Worm (Caenorhabditis elegans) whole organism, L1 larva: ENCODE measurements around the gene Y38E10A.28.
"Not testable (repeated sequence)": the region's sequence is repeated elsewhere in the genome, so short reads cannot be mapped to it uniquely, and the experiment has no call there.

Source experiments
- C16A3.4 ChIP-seq: fragments of 150-350 bp; optimal IDR thresholded peaks from 2 replicates; lab custom pipeline; 2014; ENCODE audit warnings: missing biosample characterization, missing genetic modification characterization
- C34B4.2 ChIP-seq: sonication (generic microtip); optimal IDR thresholded peaks from 2 replicates; lab custom pipeline; 2017; ENCODE audit warnings: mild to moderate bottlenecking, missing genetic modification characterization, missing compliant biosample characterization
- F16B12.6 ChIP-seq: fragments of 150-350 bp; optimal IDR thresholded peaks from 2 replicates; lab custom pipeline; 2014; ENCODE audit warnings: missing biosample characterization, missing genetic modification characterization
- aha-1 ChIP-seq: fragments of 150-350 bp; optimal IDR thresholded peaks from 2 replicates; lab custom pipeline; 2014; ENCODE audit warnings: missing biosample characterization, missing genetic modification characterization
- alr-1 ChIP-seq: fragments of 200-800 bp; sonication (Bioruptor generic); optimal IDR thresholded peaks from 2 replicates; lab custom pipeline; 2018; ENCODE audit warnings: borderline replicate concordance, mild to moderate bottlenecking, missing genetic modification characterization, missing compliant biosample characterization
- ama-1 ChIP-seq: fragments of 150-350 bp; optimal IDR thresholded peaks from 2 replicates; lab custom pipeline; 2014
- ceh-63 ChIP-seq: fragments of 200-800 bp; sonication (Bioruptor generic); optimal IDR thresholded peaks from 2 replicates; lab custom pipeline; 2018; ENCODE audit warnings: mild to moderate bottlenecking, missing genetic modification characterization, missing compliant biosample characterization
- ceh-88 ChIP-seq: fragments of 200-800 bp; sonication (Bioruptor generic); IDR thresholded peaks from 2 replicates; pipeline ENCODE4 v1.3.6; 2022; ENCODE audit warnings: missing genetic modification characterization, missing compliant biosample characterization
- ceh-90 ChIP-seq: sonication (generic microtip); optimal IDR thresholded peaks from 2 replicates; lab custom pipeline; 2016; ENCODE audit warnings: missing genetic modification characterization, missing compliant biosample characterization
- ces-1 ChIP-seq: fragments of 150-350 bp; optimal IDR thresholded peaks from 2 replicates; lab custom pipeline; 2014; ENCODE audit warnings: missing biosample characterization, missing genetic modification reagents, missing genetic modification characterization
- dpl-1 ChIP-seq, 3 experiments: fragments of 150-350 bp in 2 of 3; sonication (generic microtip) in 1 of 3; optimal IDR thresholded peaks; 2 replicates each; lab custom pipeline; 2014 to 2017; ENCODE audit warnings: missing biosample characterization in 3 of 3, missing genetic modification characterization in 3 of 3, missing genetic modification reagents in 3 of 3
- efl-1 ChIP-seq, 4 experiments: fragments of 150-350 bp; optimal IDR thresholded peaks in 3 of 4; peaks in 1 of 4; 1 replicate in 1 of 4; 2 replicates in 3 of 4; lab custom pipeline; 2014; ENCODE audit warnings: missing biosample characterization in 2 of 4, missing genetic modification characterization in 2 of 4, missing genetic modification reagents in 2 of 4
- efl-3 ChIP-seq: fragments of 200-800 bp; sonication (Bioruptor generic); optimal IDR thresholded peaks from 2 replicates; lab custom pipeline; 2018; ENCODE audit warnings: mild to moderate bottlenecking, missing genetic modification characterization, missing compliant biosample characterization
- egl-13 ChIP-seq: sonication (generic microtip); optimal IDR thresholded peaks from 2 replicates; lab custom pipeline; 2016; ENCODE audit warnings: missing genotype, missing genetic modification reagents, missing genetic modification characterization, missing compliant biosample characterization
- egl-27 ChIP-seq, 2 experiments: fragments of 150-350 bp in 1 of 2; sonication (generic microtip); optimal IDR thresholded peaks; 3 replicates each; lab custom pipeline; 2017 to 2018; ENCODE audit warnings: missing biosample characterization in 2 of 2, missing genetic modification characterization in 2 of 2, missing genetic modification reagents in 2 of 2
- elt-3 ChIP-seq, 6 experiments: fragments of 150-350 bp in 1 of 6; sonication (generic microtip); optimal IDR thresholded peaks; 2 replicates each; lab custom pipeline; 2017 to 2018; ENCODE audit warnings: missing biosample characterization in 6 of 6, missing genetic modification characterization in 6 of 6, inconsistent platforms in 1 of 6
- hlh-17 ChIP-seq: fragments of 200-800 bp; sonication (Bioruptor generic); optimal IDR thresholded peaks from 2 replicates; lab custom pipeline; 2018; ENCODE audit warnings: missing genetic modification characterization, mild to moderate bottlenecking, missing compliant biosample characterization, moderate library complexity, borderline replicate concordance
- hpl-2 ChIP-seq: fragments of 150-350 bp; optimal IDR thresholded peaks from 2 replicates; lab custom pipeline; 2014; ENCODE audit warnings: missing biosample characterization, missing genetic modification reagents, missing genetic modification characterization
- isw-1 ChIP-seq: fragments of 200-800 bp; sonication (Bioruptor generic); IDR thresholded peaks from 2 replicates; pipeline ENCODE4 v1.3.6; 2022; ENCODE audit warnings: missing genetic modification characterization, missing compliant biosample characterization
- lin-13 ChIP-seq: fragments of 150-350 bp; optimal IDR thresholded peaks from 2 replicates; lab custom pipeline; 2014; ENCODE audit warnings: missing biosample characterization, missing genetic modification reagents, missing genetic modification characterization
- lin-14 ChIP-seq: fragments of 200-800 bp; sonication (Bioruptor generic); optimal IDR thresholded peaks from 2 replicates; lab custom pipeline; 2018; ENCODE audit warnings: mild to moderate bottlenecking, missing genetic modification characterization, moderate library complexity, missing compliant biosample characterization
- lin-15B ChIP-seq: fragments of 150-350 bp; sonication (generic microtip); optimal IDR thresholded peaks from 3 replicates; lab custom pipeline; 2014; ENCODE audit warnings: missing biosample characterization, missing genetic modification characterization
- lin-39 ChIP-seq: fragments of 150-350 bp; optimal IDR thresholded peaks from 2 replicates; lab custom pipeline; 2014; ENCODE audit warnings: missing biosample characterization, missing genetic modification reagents, missing genetic modification characterization
- lir-3 ChIP-seq: sonication (generic microtip); optimal IDR thresholded peaks from 2 replicates; lab custom pipeline; 2016; ENCODE audit warnings: mild to moderate bottlenecking, missing genetic modification characterization, moderate library complexity, missing compliant biosample characterization; ENCODE audit not compliant: poor library complexity
- mab-9 ChIP-seq: fragments of 200-800 bp; sonication (Bioruptor generic); IDR thresholded peaks from 2 replicates; pipeline ENCODE4 v1.3.6; 2022; ENCODE audit warnings: missing genetic modification reagents, missing genetic modification characterization, missing compliant biosample characterization
- mdl-1 ChIP-seq, 2 experiments: fragments of 150-350 bp; optimal IDR thresholded peaks; 2 replicates each; lab custom pipeline; 2014 to 2017; ENCODE audit warnings: missing biosample characterization in 2 of 2, missing genetic modification characterization in 2 of 2, inconsistent platforms in 1 of 2
- mep-1 ChIP-seq: fragments of 150-350 bp; optimal IDR thresholded peaks from 2 replicates; lab custom pipeline; 2014; ENCODE audit warnings: missing biosample characterization, missing genetic modification characterization
- nhr-11 ChIP-seq: fragments of 150-350 bp; optimal IDR thresholded peaks from 2 replicates; lab custom pipeline; 2014; ENCODE audit warnings: missing biosample characterization, missing genetic modification characterization
- nhr-12 ChIP-seq: sonication (generic microtip); optimal IDR thresholded peaks from 2 replicates; lab custom pipeline; 2017; ENCODE audit warnings: missing biosample characterization, missing genetic modification characterization
- nhr-237 ChIP-seq: fragments of 150-350 bp; optimal IDR thresholded peaks from 2 replicates; lab custom pipeline; 2014; ENCODE audit warnings: missing biosample characterization, missing genetic modification characterization
- nhr-71 ChIP-seq: sonication (generic microtip); optimal IDR thresholded peaks from 2 replicates; lab custom pipeline; 2016; ENCODE audit warnings: mild to moderate bottlenecking, missing genetic modification characterization, moderate library complexity, missing compliant biosample characterization
- nhr-84 ChIP-seq: sonication (generic microtip); optimal IDR thresholded peaks from 2 replicates; lab custom pipeline; 2017; ENCODE audit warnings: missing biosample characterization, missing genetic modification characterization
- nhr-85 ChIP-seq: sonication (generic microtip); peaks from one replicate; lab custom pipeline; 2016; ENCODE audit warnings: missing genetic modification characterization, inconsistent platforms, missing compliant biosample characterization
- pag-3 ChIP-seq: sonication (generic microtip); optimal IDR thresholded peaks from 2 replicates; lab custom pipeline; 2017; ENCODE audit warnings: missing genetic modification characterization, mild to moderate bottlenecking, missing compliant biosample characterization, antibody characterized with exemption, borderline replicate concordance; ENCODE audit not compliant: insufficient read depth
- pax-3 ChIP-seq: fragments of 200-800 bp; sonication (Bioruptor generic); optimal IDR thresholded peaks from 2 replicates; lab custom pipeline; 2018; ENCODE audit warnings: mild to moderate bottlenecking, missing genetic modification characterization, moderate library complexity, missing compliant biosample characterization
- pqm-1 ChIP-seq: sonication (generic microtip); optimal IDR thresholded peaks from 3 replicates; lab custom pipeline; 2017; ENCODE audit warnings: missing biosample characterization, missing genetic modification characterization
- rnt-1 ChIP-seq: sonication (generic microtip); optimal IDR thresholded peaks from 2 replicates; lab custom pipeline; 2016; ENCODE audit warnings: mild to moderate bottlenecking, missing genetic modification characterization, moderate library complexity, missing compliant biosample characterization
- skn-1 ChIP-seq: fragments of 150-350 bp; optimal IDR thresholded peaks from 2 replicates; lab custom pipeline; 2014; ENCODE audit warnings: missing biosample characterization, missing genetic modification characterization
- snpc-4 ChIP-seq: fragments of 150-350 bp; optimal IDR thresholded peaks from 2 replicates; lab custom pipeline; 2014; ENCODE audit warnings: missing biosample characterization, missing genetic modification characterization
- sox-4 ChIP-seq: sonication (generic microtip); optimal IDR thresholded peaks from 2 replicates; lab custom pipeline; 2016; ENCODE audit warnings: missing genetic modification characterization, missing compliant biosample characterization
- sptf-1 ChIP-seq: fragments of 150-350 bp; optimal IDR thresholded peaks from 2 replicates; lab custom pipeline; 2014; ENCODE audit warnings: missing biosample characterization, missing genetic modification characterization
- swsn-7 ChIP-seq: sonication (generic microtip); optimal IDR thresholded peaks from 2 replicates; lab custom pipeline; 2016; ENCODE audit warnings: missing genetic modification characterization, missing compliant biosample characterization
- tbx-2 ChIP-seq: sonication (generic microtip); optimal IDR thresholded peaks from 2 replicates; lab custom pipeline; 2016; ENCODE audit warnings: missing genetic modification characterization, missing compliant biosample characterization
- unc-30 ChIP-seq: sonication (generic microtip); optimal IDR thresholded peaks from 2 replicates; lab custom pipeline; 2017; ENCODE audit warnings: missing biosample characterization, missing genetic modification characterization
- unc-62 ChIP-seq: fragments of 150-350 bp; optimal IDR thresholded peaks from 2 replicates; lab custom pipeline; 2014; ENCODE audit warnings: missing biosample characterization, missing genetic modification reagents, missing genetic modification characterization
- unc-86 ChIP-seq: sonication (generic microtip); optimal IDR thresholded peaks from 2 replicates; lab custom pipeline; 2016; ENCODE audit warnings: missing genetic modification characterization, missing compliant biosample characterization
- unc-98 ChIP-seq: fragments of 200-800 bp; sonication (Bioruptor generic); IDR thresholded peaks from 2 replicates; pipeline ENCODE4 v1.3.6; 2022; ENCODE audit warnings: missing genetic modification characterization, missing compliant biosample characterization
- vab-15 ChIP-seq: sonication (generic microtip); optimal IDR thresholded peaks from 2 replicates; lab custom pipeline; 2017; ENCODE audit warnings: missing genotype, mild to moderate bottlenecking, missing genetic modification characterization, missing compliant biosample characterization
- xbp-1 ChIP-seq: sonication (generic microtip); optimal IDR thresholded peaks from 2 replicates; lab custom pipeline; 2016; ENCODE audit warnings: missing genetic modification characterization, missing compliant biosample characterization
- zag-1 ChIP-seq: fragments of 150-350 bp; optimal IDR thresholded peaks from 2 replicates; lab custom pipeline; 2014; ENCODE audit warnings: missing biosample characterization, missing genetic modification characterization
- zip-4 ChIP-seq: fragments of 200-800 bp; sonication (Bioruptor generic); optimal IDR thresholded peaks from 2 replicates; lab custom pipeline; 2018; ENCODE audit warnings: mild to moderate bottlenecking, missing genetic modification characterization, moderate library complexity, missing compliant biosample characterization

Gene Y38E10A.28

ce11 chrII:12624433-12624832 is 5.1 kb upstream of the Y38E10A.28 start, which contains the start of gene Y38E10A.14:
Gene Y38E10A.14, minus strand, starts transcription at chrII:12624533.
- not testable (repeated sequence) for TF ChIP-seq nhr-71 (tag; lab: Kevin White, UChicago); unc-30 (tag; lab: Kevin White, UChicago); pax-3

ce11 chrII:12625673-12626072 is 3.8 kb upstream of the Y38E10A.28 start:
- no peak for TF ChIP-seq pax-3
- TF ChIP-seq lir-3 (tag; lab: Kevin White, UChicago), result no peak
- TF ChIP-seq ceh-88 (GFP tag; lab: Robert Waterston, UW), result no peak
- no peak for TF ChIP-seq rnt-1 (tag; lab: Kevin White, UChicago)
- no peak for TF ChIP-seq pag-3 (tag; lab: Kevin White, UChicago)
- TF ChIP-seq elt-3 (tag; optimal IDR thresholded peaks at IDR 0.05; lab: Kevin White, UChicago), result peak; percentile 68 to 97 (median 94)
- TF ChIP-seq snpc-4 (tag; lab: Kevin White, UChicago), result no peak
- no peak for TF ChIP-seq unc-86
- TF ChIP-seq nhr-85 (tag; lab: Kevin White, UChicago), result peak; percentile 98
- no peak for TF ChIP-seq isw-1 (GFP tag; lab: Robert Waterston, UW)
- no peak for TF ChIP-seq lin-13 (GFP tag; lab: Kevin White, UChicago)
- no peak for TF ChIP-seq C34B4.2
- TF ChIP-seq aha-1 (tag; lab: Kevin White, UChicago), result no peak
- TF ChIP-seq ces-1, result no peak
- no peak for TF ChIP-seq skn-1 (tag; lab: Kevin White, UChicago)
- TF ChIP-seq mep-1, result no peak
- TF ChIP-seq zag-1 (tag; lab: Kevin White, UChicago), result no peak
- TF ChIP-seq lin-14 (GFP tag; lab: Kevin White, UChicago), result peak; percentile 87
- peak in 1 of 2 experiments; percentile 75 for TF ChIP-seq mdl-1 (tag; optimal IDR thresholded peaks at IDR 0.05; lab: Kevin White, UChicago)
- TF ChIP-seq xbp-1 (tag; lab: Kevin White, UChicago), result no peak
- TF ChIP-seq dpl-1 (GFP tag; optimal IDR thresholded peaks at IDR 0.05; lab: Kevin White, UChicago), result peak in 1 of 3 experiments; percentile 33
- TF ChIP-seq pqm-1 (tag; lab: Kevin White, UChicago), result no peak
- TF ChIP-seq unc-98, result no peak
- TF ChIP-seq C16A3.4 (tag; lab: Kevin White, UChicago), result no peak
- no peak for TF ChIP-seq egl-27 (tag; optimal IDR thresholded peaks at IDR 0.05; lab: Kevin White, UChicago)
- TF ChIP-seq nhr-11 (tag; lab: Kevin White, UChicago), result no peak
- TF ChIP-seq nhr-12 (tag; lab: Kevin White, UChicago), result no peak
- no peak for TF ChIP-seq mab-9 (GFP tag; lab: Robert Waterston, UW)
- TF ChIP-seq ceh-63, result no peak
- TF ChIP-seq nhr-237 (tag; lab: Kevin White, UChicago), result no peak
- no peak for TF ChIP-seq efl-3 (GFP tag; lab: Kevin White, UChicago)
- no peak for TF ChIP-seq swsn-7 (tag; lab: Kevin White, UChicago)
- peak; percentile 83 for TF ChIP-seq tbx-2
- no peak for TF ChIP-seq sptf-1 (tag; lab: Kevin White, UChicago)
- TF ChIP-seq ceh-90 (tag; lab: Kevin White, UChicago), result no peak
- TF ChIP-seq zip-4 (GFP tag; lab: Kevin White, UChicago), result no peak
- TF ChIP-seq vab-15 (tag; lab: Kevin White, UChicago), result no peak
- TF ChIP-seq ama-1, result no peak
- TF ChIP-seq egl-13 (tag; lab: Kevin White, UChicago), result no peak
- no peak for TF ChIP-seq lin-39 (tag; lab: Kevin White, UChicago)
- no peak for TF ChIP-seq hpl-2 (GFP tag; lab: Kevin White, UChicago)
- no peak for TF ChIP-seq sox-4
- no peak for TF ChIP-seq alr-1
- TF ChIP-seq efl-1 (optimal IDR thresholded peaks at IDR 0.05; lab: Kevin White, UChicago), result no peak
- TF ChIP-seq efl-1 (GFP tag; optimal IDR thresholded peaks at IDR 0.05 in 1 of 2; lab: Kevin White, UChicago), result no peak
- TF ChIP-seq hlh-17, result no peak
- TF ChIP-seq lin-15B (tag; lab: Kevin White, UChicago), result no peak
- TF ChIP-seq nhr-84 (tag; lab: Kevin White, UChicago), result no peak
- TF ChIP-seq F16B12.6 (tag; lab: Kevin White, UChicago), result no peak
- TF ChIP-seq unc-62 (GFP tag; lab: Kevin White, UChicago), result no peak
